Worm (Caenorhabditis elegans) whole organism, midembryonic: ENCODE data around the gene T04C12.9.

Experiments used
- T22C8.4 ChIP-seq: fragments of 200-800 bp; sonication (Bioruptor generic); IDR thresholded peaks from 2 replicates; pipeline ENCODE4 v1.3.6; 2022; ENCODE audit warnings: missing genetic modification characterization, missing compliant biosample characterization
- cog-1 ChIP-seq: sonication (generic microtip); optimal IDR thresholded peaks from 2 replicates; lab custom pipeline; 2016; ENCODE audit warnings: missing genetic modification characterization, missing compliant biosample characterization
- flt-1 ChIP-seq: fragments of 200-800 bp; sonication (Bioruptor generic); IDR thresholded peaks from 2 replicates; pipeline ENCODE4 v1.3.6; 2022; ENCODE audit warnings: missing genetic modification characterization, missing compliant biosample characterization
- klf-2 ChIP-seq: fragments of 200-800 bp; sonication (Bioruptor generic); conservative IDR thresholded peaks from 2 replicates; pipeline ENCODE4 v1.3.6; 2022; ENCODE audit warnings: missing genetic modification reagents, missing genetic modification characterization, missing compliant biosample characterization
- med-1 ChIP-seq: sonication (generic microtip); optimal IDR thresholded peaks from 2 replicates; lab custom pipeline; 2017; ENCODE audit warnings: missing genetic modification characterization, mild to moderate bottlenecking, missing compliant biosample characterization, antibody characterized with exemption, missing genetic modification reagents; ENCODE audit not compliant: insufficient read depth
- ref-1 ChIP-seq: fragments of 200-800 bp; sonication (Bioruptor generic); conservative IDR thresholded peaks from 2 replicates; pipeline ENCODE4 v1.3.6; 2022; ENCODE audit warnings: missing genetic modification reagents, missing genetic modification characterization, missing compliant biosample characterization
- tab-1 ChIP-seq: fragments of 200-800 bp; sonication (Bioruptor generic); IDR thresholded peaks from 2 replicates; pipeline ENCODE4 v1.3.6; 2022; ENCODE audit warnings: missing genetic modification characterization, missing compliant biosample characterization
- ztf-23 ChIP-seq: fragments of 200-800 bp; sonication (Bioruptor generic); IDR thresholded peaks from 2 replicates; pipeline ENCODE4 v1.3.6; 2022; ENCODE audit warnings: missing genetic modification reagents, missing genetic modification characterization, missing compliant biosample characterization
- ztf-29 ChIP-seq: fragments of 200-800 bp; sonication (Bioruptor generic); IDR thresholded peaks from 2 replicates; pipeline ENCODE4 v1.3.6; 2022; ENCODE audit warnings: missing genetic modification reagents, missing genetic modification characterization, missing compliant biosample characterization

Gene T04C12.9

DNA sequence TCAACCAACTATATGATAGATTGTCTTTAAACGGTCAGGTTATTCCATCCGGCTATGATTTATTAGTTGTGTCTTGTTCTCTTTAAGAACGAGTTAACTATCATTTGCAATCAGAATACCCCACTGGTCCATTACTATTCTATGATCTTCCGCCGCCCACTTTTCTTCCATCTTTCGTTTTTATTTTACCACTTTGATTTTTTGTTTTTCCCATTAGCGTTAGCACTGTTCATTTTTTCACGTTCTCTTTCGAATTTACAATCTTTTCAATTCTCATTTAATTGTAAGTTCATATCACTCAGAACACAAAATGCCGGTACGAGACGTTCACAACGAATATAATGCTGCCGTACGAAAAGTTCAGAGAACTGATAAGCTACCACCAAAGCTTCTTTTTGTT, 9.2 kb downstream of the T04C12.9 start, which contains the start of gene T04C12.7:
Gene T04C12.7 (plus strand): TSS at position 301 of the 400 bp plus-strand sequence.
- TF ChIP-seq klf-2 (GFP tag; lab: Robert Waterston, UW) (no peak), flt-1 (GFP tag; lab: Robert Waterston, UW) (no peak), ztf-23 (no peak), ztf-29 (GFP tag; lab: Robert Waterston, UW) (no peak), T22C8.4 (GFP tag; lab: Robert Waterston, UW) (no peak), cog-1 (tag; lab: Kevin White, UChicago) (no peak), med-1 (GFP tag; lab: Kevin White, UChicago) (no peak), ref-1 (GFP tag; lab: Robert Waterston, UW) (no peak), tab-1 (GFP tag; lab: Robert Waterston, UW) (no peak)

ce11 chrV:11051921-11052320, 11.1 kb downstream of the T04C12.9 start, which contains the start of gene T04C12.33:
Gene T04C12.33, plus strand, starts transcription at chrV:11052221.
- TF ChIP-seq ref-1 (GFP tag; lab: Robert Waterston, UW): no peak
- TF ChIP-seq ztf-29 (GFP tag; lab: Robert Waterston, UW): no peak
- TF ChIP-seq ztf-23: no peak
- TF ChIP-seq flt-1 (GFP tag; lab: Robert Waterston, UW): no peak
- no peak for TF ChIP-seq T22C8.4 (GFP tag; lab: Robert Waterston, UW)
- TF ChIP-seq med-1 (GFP tag; lab: Kevin White, UChicago): no peak
- no peak for TF ChIP-seq tab-1 (GFP tag; lab: Robert Waterston, UW)
- no peak for TF ChIP-seq klf-2 (GFP tag; lab: Robert Waterston, UW)
- TF ChIP-seq cog-1 (tag; lab: Kevin White, UChicago): no peak

- TF ChIP-seq tab-1 (GFP tag; lab: Robert Waterston, UW) (no peak), ztf-29 (GFP tag; lab: Robert Waterston, UW) (no peak), ztf-23 (no peak), T22C8.4 (GFP tag; lab: Robert Waterston, UW) (no peak), med-1 (GFP tag; lab: Kevin White, UChicago) (no peak), klf-2 (GFP tag; lab: Robert Waterston, UW) (no peak)
Observed at ce11 chrV:11048678-11049077, 14.3 kb downstream of the T04C12.9 start, which contains the start of gene srh-74. Gene srh-74, minus strand, starts transcription at chrV:11048778.

ce11 chrV:11046730-11047129, 16.3 kb downstream of the T04C12.9 start, which contains the start of gene dhs-18:
Gene dhs-18, minus strand, starts transcription at chrV:11046833.
- TF ChIP-seq flt-1 (GFP tag; lab: Robert Waterston, UW): no peak
- TF ChIP-seq klf-2 (GFP tag; lab: Robert Waterston, UW): no peak
- no peak for TF ChIP-seq ztf-23
- no peak for TF ChIP-seq T22C8.4 (GFP tag; lab: Robert Waterston, UW)
- no peak for TF ChIP-seq tab-1 (GFP tag; lab: Robert Waterston, UW)
- TF ChIP-seq ref-1 (GFP tag; lab: Robert Waterston, UW): no peak
- no peak for TF ChIP-seq ztf-29 (GFP tag; lab: Robert Waterston, UW)
- TF ChIP-seq med-1 (GFP tag; lab: Kevin White, UChicago): no peak
- TF ChIP-seq cog-1 (tag; lab: Kevin White, UChicago): no peak

DNA sequence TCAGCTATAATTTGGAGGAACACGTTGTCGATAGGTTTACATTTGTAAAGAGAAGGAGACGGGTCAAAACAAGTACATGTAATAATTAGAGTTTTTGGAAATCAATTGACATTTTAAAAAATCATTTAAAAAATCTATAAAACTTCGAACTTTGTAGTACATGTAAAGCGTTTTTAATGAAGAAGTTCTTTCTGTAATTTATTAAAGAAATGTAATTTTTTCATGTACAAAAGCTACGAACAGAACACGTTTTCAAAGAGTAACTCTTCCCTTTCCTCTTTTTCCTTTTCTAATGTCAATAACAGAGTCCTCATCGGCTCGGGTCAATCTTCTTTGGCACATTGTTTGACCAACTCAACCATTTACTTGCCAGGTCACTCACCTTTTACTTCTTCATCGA, 19.2 kb downstream of the T04C12.9 start, which contains the start of gene C45B11.6:
Gene C45B11.6 (plus strand): TSS at position 301 of the 400 bp plus-strand sequence.
- TF ChIP-seq flt-1 (GFP tag; lab: Robert Waterston, UW) (no peak), ref-1 (GFP tag; lab: Robert Waterston, UW) (no peak), ztf-29 (GFP tag; lab: Robert Waterston, UW) (no peak), klf-2 (GFP tag; lab: Robert Waterston, UW) (no peak), tab-1 (GFP tag; lab: Robert Waterston, UW) (no peak), med-1 (GFP tag; lab: Kevin White, UChicago) (no peak), cog-1 (tag; lab: Kevin White, UChicago) (no peak), ztf-23 (no peak)

- TF ChIP-seq flt-1 (GFP tag; lab: Robert Waterston, UW) (no peak), T22C8.4 (GFP tag; lab: Robert Waterston, UW) (no peak), ztf-23 (no peak), ztf-29 (GFP tag; lab: Robert Waterston, UW) (no peak), ref-1 (GFP tag; lab: Robert Waterston, UW) (no peak), med-1 (GFP tag; lab: Kevin White, UChicago) (no peak), klf-2 (GFP tag; lab: Robert Waterston, UW) (no peak), tab-1 (GFP tag; lab: Robert Waterston, UW) (no peak), cog-1 (tag; lab: Kevin White, UChicago) (no peak)
Observed at ce11 chrV:11042538-11042937, 20.5 kb downstream of the T04C12.9 start, which contains the start of gene C45B11.2. Gene C45B11.2, plus strand, starts transcription at chrV:11042710.

- TF ChIP-seq flt-1 (GFP tag; lab: Robert Waterston, UW) (no peak), med-1 (GFP tag; lab: Kevin White, UChicago) (no peak), ztf-29 (GFP tag; lab: Robert Waterston, UW) (no peak)
Observed at ce11 chrV:11041499-11041898, 21.5 kb downstream of the T04C12.9 start, which contains the start of gene C45B11.5. Gene C45B11.5, plus strand, starts transcription at chrV:11041799.

DNA sequence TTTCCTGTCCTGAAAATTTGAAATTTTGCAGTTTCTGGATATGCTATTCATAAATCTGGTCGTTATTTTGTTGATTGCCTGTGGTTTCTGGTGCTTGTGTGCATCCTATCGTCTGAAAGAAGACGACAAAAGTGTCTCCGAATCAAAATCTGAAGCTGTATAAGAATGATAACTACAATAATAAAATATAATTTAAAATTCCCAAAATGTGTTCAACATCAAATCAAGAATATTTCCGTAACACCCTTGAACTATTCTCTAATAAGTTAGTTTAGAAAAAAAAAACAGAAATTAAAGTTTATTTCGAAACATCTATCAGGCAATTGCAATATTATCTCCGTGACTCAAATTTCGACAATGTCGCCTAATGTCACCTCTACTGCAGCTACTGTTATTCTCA, 22.5 kb downstream of the T04C12.9 start, which contains the start of gene C45B11.8:
Gene C45B11.8 (plus strand): TSS at position 301 of the 400 bp plus-strand sequence.
- no peak for TF ChIP-seq T22C8.4 (GFP tag; lab: Robert Waterston, UW)
- TF ChIP-seq flt-1 (GFP tag; lab: Robert Waterston, UW): no peak
- TF ChIP-seq klf-2 (GFP tag; lab: Robert Waterston, UW): no peak

DNA sequence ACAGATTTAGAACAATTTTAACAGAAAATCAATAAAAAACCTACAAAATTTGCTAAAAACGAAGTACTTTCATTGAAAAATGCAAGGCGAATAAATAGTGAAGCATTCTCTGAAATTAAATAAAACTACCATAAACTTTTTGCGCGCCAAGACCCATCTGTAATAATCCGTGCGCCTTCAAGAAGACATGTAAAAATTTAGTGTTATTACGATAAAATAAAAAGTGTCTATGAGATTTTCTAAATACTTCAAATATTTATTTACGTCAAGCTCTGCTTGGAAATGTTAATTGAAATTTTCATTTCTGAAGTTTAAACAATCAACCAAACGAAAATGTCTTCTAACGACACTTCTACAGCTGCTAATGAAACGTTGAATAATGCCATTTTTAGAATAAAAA, 23.0 kb downstream of the T04C12.9 start, which contains the start of gene C45B11.9:
Gene C45B11.9 (plus strand): TSS at position 301 of the 400 bp plus-strand sequence.
- TF ChIP-seq ztf-29 (GFP tag; lab: Robert Waterston, UW): no peak
- no peak for TF ChIP-seq cog-1 (tag; lab: Kevin White, UChicago)
- no peak for TF ChIP-seq klf-2 (GFP tag; lab: Robert Waterston, UW)
- TF ChIP-seq flt-1 (GFP tag; lab: Robert Waterston, UW): no peak
- no peak for TF ChIP-seq ref-1 (GFP tag; lab: Robert Waterston, UW)
